Worm (Caenorhabditis elegans): ENCODE data around the gene mig-14.

The mig-14 gene

ce11 chrII:13796312-13796711, 54.8 kb downstream of the mig-14 start:
- TF ChIP-seq ceh-16 (tag; optimal IDR thresholded peaks at IDR 0.05) (no peak), fos-1 (tag; optimal IDR thresholded peaks at IDR 0.05) (no peak), nhr-77 (tag; optimal IDR thresholded peaks at IDR 0.05) (no peak), lin-11 (tag; optimal IDR thresholded peaks at IDR 0.05) (no peak), mdl-1 (tag; optimal IDR thresholded peaks at IDR 0.05) (no peak), nhr-11 (tag; optimal IDR thresholded peaks at IDR 0.05) (no peak), ama-1 (optimal IDR thresholded peaks at IDR 0.05) (no peak), ztf-1 (GFP tag; conservative IDR thresholded peaks at IDR 0.05) (no peak), nhr-23 (tag; optimal IDR thresholded peaks at IDR 0.05) (no peak), dmd-4 (tag; optimal IDR thresholded peaks at IDR 0.05) (no peak), lsy-2 (tag; optimal IDR thresholded peaks at IDR 0.05) (no peak), nhr-25 (tag; optimal IDR thresholded peaks at IDR 0.05) (no peak), unc-39 (tag; optimal IDR thresholded peaks at IDR 0.05) (no peak), ceh-82 (tag; optimal IDR thresholded peaks at IDR 0.05) (no peak), gmeb-1 (tag; optimal IDR thresholded peaks at IDR 0.05) (no peak), mbf-1 (tag; optimal IDR thresholded peaks at IDR 0.05) (no peak), nhr-12 (tag; optimal IDR thresholded peaks at IDR 0.05) (no peak), blmp-1 (tag; optimal IDR thresholded peaks at IDR 0.05; ENCODE audit: insufficient read depth) (no peak), snpc-4 (tag; optimal IDR thresholded peaks at IDR 0.05) (no peak)
